Fruit fly (Drosophila melanogaster) whole organism, embryonic: ENCODE results near the gene CG6149.

Experiments used
- Awh ChIP-seq: fragments of 200-800 bp; sonication (Bioruptor generic); IDR thresholded peaks from 2 replicates; pipeline ENCODE4, ENCODE4 v1.3.6; 2022; ENCODE audit warnings: missing biosample characterization, missing genetic modification characterization
- C15 ChIP-seq: fragments of 200-800 bp; sonication (Bioruptor generic); IDR thresholded peaks from 3 replicates; pipeline ENCODE4 v1.3.6; 2022; ENCODE audit warnings: missing biosample characterization, missing genetic modification characterization
- CG10209 ChIP-seq: fragments of 200-800 bp; sonication (Bioruptor generic); optimal IDR thresholded peaks from 3 replicates; lab custom pipeline; 2017; ENCODE audit warnings: missing biosample characterization, mild to moderate bottlenecking, missing genetic modification characterization, missing genetic modification reagents
- CG10462 ChIP-seq: fragments of 200-800 bp; sonication (Bioruptor generic); optimal IDR thresholded peaks from 2 replicates; lab custom pipeline; 2016; ENCODE audit warnings: missing biosample characterization, missing genetic modification characterization
- CG12659 ChIP-seq: fragments of 200-800 bp; sonication (Bioruptor generic); optimal IDR thresholded peaks from 3 replicates; lab custom pipeline; 2017; ENCODE audit warnings: mild to moderate bottlenecking, missing biosample characterization, missing genetic modification reagents, missing genetic modification characterization
- CG13624 ChIP-seq: fragments of 200-800 bp; sonication (Bioruptor generic); optimal IDR thresholded peaks from 2 replicates; lab custom pipeline; 2016; ENCODE audit warnings: missing biosample characterization, missing genetic modification characterization
- CG16863 ChIP-seq: fragments of 200-800 bp; sonication (Bioruptor generic); optimal IDR thresholded peaks from 3 replicates; lab custom pipeline; 2016; ENCODE audit warnings: missing biosample characterization, missing genetic modification characterization
- CG17385 ChIP-seq: fragments of 200-800 bp; sonication (Bioruptor generic); optimal IDR thresholded peaks from 3 replicates; lab custom pipeline; 2018; ENCODE audit warnings: missing biosample characterization, mild to moderate bottlenecking, missing genetic modification characterization
- CG30020 ChIP-seq: fragments of 200-800 bp; optimal IDR thresholded peaks from 2 replicates; lab custom pipeline; 2019; ENCODE audit warnings: missing biosample characterization, mild to moderate bottlenecking, missing genetic modification characterization, moderate library complexity
- CG3726 ChIP-seq: fragments of 200-800 bp; sonication (Bioruptor generic); IDR thresholded peaks from 3 replicates; pipeline ENCODE4, ENCODE4 v1.3.6; 2022; ENCODE audit warnings: missing biosample characterization, missing genetic modification characterization
- CG3995 ChIP-seq: fragments of 200-800 bp; sonication (Bioruptor generic); optimal IDR thresholded peaks from 3 replicates; lab custom pipeline; 2016; ENCODE audit warnings: missing biosample characterization, missing genetic modification characterization
- CG5245 ChIP-seq: fragments of 200-800 bp; sonication (Bioruptor generic); optimal IDR thresholded peaks from 3 replicates; lab custom pipeline; 2016; ENCODE audit warnings: missing biosample characterization, missing genetic modification characterization
- CG6683 ChIP-seq: fragments of 200-800 bp; sonication (Bioruptor generic); optimal IDR thresholded peaks from 2 replicates; lab custom pipeline; 2017; ENCODE audit warnings: missing biosample characterization, mild to moderate bottlenecking, missing genetic modification characterization, missing genetic modification reagents
- CG7745 ChIP-seq: fragments of 200-800 bp; sonication (Bioruptor generic); optimal IDR thresholded peaks from 2 replicates; lab custom pipeline; 2018; ENCODE audit warnings: missing biosample characterization, mild to moderate bottlenecking, missing genetic modification characterization, moderate library complexity
- CG8944 ChIP-seq: fragments of 200-800 bp; sonication (Bioruptor generic); optimal IDR thresholded peaks from 3 replicates; lab custom pipeline; 2016; ENCODE audit warnings: missing biosample characterization, missing genetic modification characterization
- CG9817 ChIP-seq: fragments of 200-800 bp; sonication (Bioruptor generic); optimal IDR thresholded peaks from 2 replicates; lab custom pipeline; 2018; ENCODE audit warnings: missing biosample characterization, mild to moderate bottlenecking, missing genetic modification characterization, moderate library complexity
- CHES-1-like ChIP-seq: fragments of 200-800 bp; sonication (Bioruptor generic); optimal IDR thresholded peaks from 2 replicates; lab custom pipeline; 2016; ENCODE audit warnings: missing biosample characterization, missing genetic modification characterization
- CrebB ChIP-seq: fragments of 200-800 bp; sonication (Bioruptor generic); optimal IDR thresholded peaks from 3 replicates; lab custom pipeline; 2018; ENCODE audit warnings: missing biosample characterization, mild to moderate bottlenecking, missing genetic modification characterization
- Dref ChIP-seq: fragments of 200-800 bp; sonication (Bioruptor generic); IDR thresholded peaks from 2 replicates; pipeline ENCODE4 v1.3.6; 2022; ENCODE audit warnings: missing biosample characterization, missing genetic modification characterization
- Gug ChIP-seq: fragments of 200-800 bp; sonication (Bioruptor generic); IDR thresholded peaks from 4 replicates; pipeline ENCODE4 v1.3.6; 2022; ENCODE audit warnings: missing biosample characterization, missing genetic modification characterization
- HHEX ChIP-seq: fragments of 200-800 bp; sonication (Bioruptor generic); optimal IDR thresholded peaks from 3 replicates; lab custom pipeline; 2017; ENCODE audit warnings: missing biosample characterization, mild to moderate bottlenecking, missing genetic modification characterization, missing genetic modification reagents
- Hr3 ChIP-seq: fragments of 200-800 bp; sonication (Bioruptor generic); optimal IDR thresholded peaks from 3 replicates; lab custom pipeline; 2016; ENCODE audit warnings: missing biosample characterization, missing genetic modification characterization
- Hr51 ChIP-seq, 2 experiments: fragments of 200-800 bp; sonication (Bioruptor generic); optimal IDR thresholded peaks; 2 replicates in 1 of 2; 3 replicates in 1 of 2; lab custom pipeline; 2016 to 2018; ENCODE audit warnings: missing biosample characterization in 2 of 2, missing genetic modification characterization in 2 of 2, mild to moderate bottlenecking in 1 of 2, moderate library complexity in 1 of 2
- Med ChIP-seq: fragments of 200-800 bp; sonication (Bioruptor generic); peaks from one replicate; lab custom pipeline; 2016; ENCODE audit warnings: missing biosample characterization, missing genetic modification characterization, mild to moderate bottlenecking, inconsistent platforms, moderate library complexity
- NC2β ChIP-seq: fragments of 200-800 bp; sonication (Bioruptor generic); optimal IDR thresholded peaks from 2 replicates; lab custom pipeline; 2016; ENCODE audit warnings: missing biosample characterization, missing genetic modification characterization
- Scr ChIP-seq: fragments of 200-800 bp; sonication (Bioruptor generic); IDR thresholded peaks from 2 replicates; pipeline ENCODE4 v1.3.6; 2022; ENCODE audit warnings: missing biosample characterization, missing genetic modification characterization; ENCODE audit not compliant: partially characterized antibody
- Side ChIP-seq: fragments of 200-800 bp; sonication (Bioruptor generic); optimal IDR thresholded peaks from 2 replicates; lab custom pipeline; 2016; ENCODE audit warnings: missing biosample characterization, missing genetic modification characterization
- Xbp1 ChIP-seq: fragments of 200-800 bp; sonication (Bioruptor generic); optimal IDR thresholded peaks from 3 replicates; lab custom pipeline; 2016; ENCODE audit warnings: missing biosample characterization, mild to moderate bottlenecking, missing genetic modification characterization
- ac ChIP-seq: fragments of 200-800 bp; sonication (Bioruptor generic); optimal IDR thresholded peaks from 3 replicates; lab custom pipeline; 2017; ENCODE audit warnings: missing biosample characterization, mild to moderate bottlenecking, missing genetic modification characterization
- bowl ChIP-seq: fragments of 200-800 bp; sonication (Bioruptor generic); IDR thresholded peaks from 2 replicates; pipeline ENCODE4 v1.3.6; 2022; ENCODE audit warnings: missing biosample characterization, missing genetic modification characterization
- br ChIP-seq: fragments of >200 bp; optimal IDR thresholded peaks from 2 replicates; lab custom pipeline; 2017
- crp ChIP-seq, 2 experiments: fragments of 200-800 bp; sonication (Bioruptor generic); optimal IDR thresholded peaks; 2 replicates in 1 of 2; 3 replicates in 1 of 2; lab custom pipeline; 2017; ENCODE audit warnings: missing biosample characterization in 2 of 2, missing genetic modification characterization in 2 of 2, mild to moderate bottlenecking in 1 of 2, moderate library complexity in 1 of 2
- ems ChIP-seq: fragments of 200-800 bp; sonication (Bioruptor generic); optimal IDR thresholded peaks from 3 replicates; lab custom pipeline; 2016; ENCODE audit warnings: missing biosample characterization, missing genetic modification characterization
- en ChIP-seq: fragments of 200-800 bp; sonication (Bioruptor generic); optimal IDR thresholded peaks from 2 replicates; lab custom pipeline; 2016; ENCODE audit warnings: missing biosample characterization, missing genetic modification characterization
- fru ChIP-seq: fragments of >200 bp; optimal IDR thresholded peaks from 2 replicates; lab custom pipeline; 2017
- gsb-n ChIP-seq: fragments of 200-800 bp; sonication (Bioruptor generic); optimal IDR thresholded peaks from 3 replicates; lab custom pipeline; 2018; ENCODE audit warnings: missing biosample characterization, mild to moderate bottlenecking, missing genetic modification characterization
- jumu ChIP-seq: fragments of 200-800 bp; sonication (Bioruptor generic); optimal IDR thresholded peaks from 3 replicates; lab custom pipeline; 2016; ENCODE audit warnings: missing biosample characterization, missing genetic modification characterization
- kni ChIP-seq: fragments of 200-800 bp; sonication (Bioruptor generic); optimal IDR thresholded peaks from 3 replicates; lab custom pipeline; 2017; ENCODE audit warnings: mild to moderate bottlenecking, missing biosample characterization, missing genetic modification reagents, missing genetic modification characterization
- lbe ChIP-seq: fragments of 200-800 bp; sonication (Bioruptor generic); optimal IDR thresholded peaks from 2 replicates; lab custom pipeline; 2016; ENCODE audit warnings: missing biosample characterization, mild to moderate bottlenecking, missing genetic modification characterization
- nom ChIP-seq: fragments of 200-800 bp; sonication (Bioruptor generic); optimal IDR thresholded peaks from 2 replicates; lab custom pipeline; 2017; ENCODE audit warnings: missing biosample characterization, missing genetic modification characterization, mild to moderate bottlenecking, moderate library complexity, missing genetic modification reagents
- psq ChIP-seq: fragments of 200-800 bp; sonication (Bioruptor generic); optimal IDR thresholded peaks from 2 replicates; lab custom pipeline; 2017; ENCODE audit warnings: missing biosample characterization, missing genetic modification characterization
- sens ChIP-seq: fragments of 200-800 bp; sonication (Bioruptor generic); peaks from one replicate; lab custom pipeline; 2016; ENCODE audit warnings: missing biosample characterization, missing genetic modification characterization
- sens-2 ChIP-seq: fragments of 200-800 bp; sonication (Bioruptor generic); IDR thresholded peaks from 2 replicates; pipeline ENCODE4 v1.3.6; 2022; ENCODE audit warnings: missing biosample characterization, missing genetic modification characterization
- slp2 ChIP-seq: fragments of 200-800 bp; sonication (Bioruptor generic); optimal IDR thresholded peaks from 2 replicates; lab custom pipeline; 2016; ENCODE audit warnings: missing biosample characterization, missing genetic modification characterization
- tap ChIP-seq: fragments of 200-800 bp; optimal IDR thresholded peaks from 3 replicates; lab custom pipeline; 2019; ENCODE audit warnings: missing biosample characterization, mild to moderate bottlenecking, missing genetic modification characterization, moderate library complexity
- trh ChIP-seq: fragments of 200-800 bp; sonication (Bioruptor generic); optimal IDR thresholded peaks from 2 replicates; lab custom pipeline; 2016; ENCODE audit warnings: missing biosample characterization, missing genetic modification characterization
- unpg ChIP-seq: fragments of 200-800 bp; sonication (Bioruptor generic); optimal IDR thresholded peaks from 3 replicates; lab custom pipeline; 2018; ENCODE audit warnings: missing biosample characterization, mild to moderate bottlenecking, missing genetic modification characterization, moderate library complexity
- vvl ChIP-seq: fragments of 200-800 bp; sonication (Bioruptor generic); IDR thresholded peaks from 2 replicates; pipeline ENCODE4 v1.3.6; 2022; ENCODE audit warnings: missing biosample characterization, missing genetic modification characterization
- z ChIP-seq: fragments of 200-800 bp; sonication (Bioruptor generic); IDR thresholded peaks from 3 replicates; pipeline ENCODE4 v1.3.6; 2022; ENCODE audit warnings: missing biosample characterization, missing genetic modification characterization
- zf30C ChIP-seq: fragments of 200-800 bp; sonication (Bioruptor generic); optimal IDR thresholded peaks from 3 replicates; lab custom pipeline; 2018; ENCODE audit warnings: missing biosample characterization, mild to moderate bottlenecking, missing genetic modification characterization

CG6149 gene

dm6 chr3L:11431251-11431925 is 3.9 kb downstream of the CG6149 start (continued):
- peak; percentile 36 to 86 for TF ChIP-seq Hr51 (GFP tag; optimal IDR thresholded peaks at IDR 0.05; lab: Kevin White, UChicago)
- TF ChIP-seq gsb-n (tag; lab: Kevin White, UChicago), result peak; percentile 45
- peak in 1 of 2 experiments; percentile 16 for TF ChIP-seq crp (GFP tag; optimal IDR thresholded peaks at IDR 0.05; lab: Kevin White, UChicago)
- TF ChIP-seq CrebB (tag; lab: Kevin White, UChicago), result peak; percentile 6
- peak; percentile 69 for TF ChIP-seq lbe (GFP tag; lab: Kevin White, UChicago)
- TF ChIP-seq trh (GFP tag; lab: Kevin White, UChicago), result peak; percentile 30
- TF ChIP-seq NC2β (GFP tag; lab: Kevin White, UChicago), result peak; percentile 56
- peak; percentile 53 for TF ChIP-seq ems
- TF ChIP-seq vvl (GFP tag; lab: Robert Waterston, UW), result peak; percentile 85
- peak; percentile 75 for TF ChIP-seq CG12659 (GFP tag; lab: Kevin White, UChicago)
- TF ChIP-seq tap, result peak; percentile 26
- peak; percentile 34 for TF ChIP-seq jumu
- peak; percentile 64 for TF ChIP-seq CG17385 (GFP tag; lab: Kevin White, UChicago)
- TF ChIP-seq CG7745, result no peak
- peak; percentile 69 for TF ChIP-seq nom
- TF ChIP-seq C15 (GFP tag; lab: Robert Waterston, UW), result 0 out of 3 replicates have a peak, but pooled peaks have one; percentile 21
- peak; percentile 40 for TF ChIP-seq CG10462 (GFP tag; lab: Kevin White, UChicago)
- peak; percentile 12 for TF ChIP-seq en (GFP tag; lab: Kevin White, UChicago)
- no peak for TF ChIP-seq slp2 (GFP tag; lab: Kevin White, UChicago)
- TF ChIP-seq CG3995, result peak; percentile 27
- TF ChIP-seq fru, result no peak
- TF ChIP-seq z (GFP tag; lab: Robert Waterston, UW), result 0 out of 3 replicates have a peak, but pooled peaks have one; percentile 26
- TF ChIP-seq CG16863, result peak; percentile 67
- TF ChIP-seq CHES-1-like, result peak; percentile 59
- TF ChIP-seq Dref (GFP tag; lab: Robert Waterston, UW), result no peak
- peak; percentile 80 for TF ChIP-seq unpg (GFP tag; lab: Kevin White, UChicago)
- peak; percentile 53; the same call in 3 of the 4 replicates for TF ChIP-seq Gug
- TF ChIP-seq CG3726 (GFP tag; lab: Robert Waterston, UW), result peak; percentile 73; the same call in 2 of the 3 replicates
- TF ChIP-seq kni, result no peak
- TF ChIP-seq Awh, result 0 out of 2 replicates have a peak, but pooled peaks have one; percentile 31
- TF ChIP-seq Hr3 (GFP tag; lab: Kevin White, UChicago), result peak; percentile 68
- TF ChIP-seq CG5245 (GFP tag; lab: Kevin White, UChicago), result peak; percentile 49
- peak; percentile 62 for TF ChIP-seq psq (GFP tag; lab: Kevin White, UChicago)
- TF ChIP-seq CG8944 (GFP tag; lab: Kevin White, UChicago), result peak; percentile 68
- TF ChIP-seq CG6683, result no peak
- TF ChIP-seq Scr (GFP tag; lab: Robert Waterston, UW), result no peak
- no peak for TF ChIP-seq CG30020 (tag; lab: Kevin White, UChicago)
- peak; percentile 8 for TF ChIP-seq CG13624 (GFP tag; lab: Kevin White, UChicago)
- TF ChIP-seq zf30C (GFP tag; lab: Kevin White, UChicago), result no peak
- peak; percentile 1 for TF ChIP-seq ac (GFP tag; lab: Kevin White, UChicago)
- 0 out of 2 replicates have a peak, but pooled peaks have one; percentile 43 for TF ChIP-seq sens-2 (GFP tag; lab: Robert Waterston, UW)
- peak; percentile 92 for TF ChIP-seq Med
- peak; percentile 53; the same call in 1 of the 2 replicates for TF ChIP-seq bowl (GFP tag; lab: Robert Waterston, UW)
- peak; percentile 66 for TF ChIP-seq HHEX (GFP tag; lab: Kevin White, UChicago)
- peak; percentile 86 for TF ChIP-seq Xbp1
- TF ChIP-seq CG10209 (GFP tag; lab: Kevin White, UChicago), result peak; percentile 78
- TF ChIP-seq br (lab: Kevin White, UChicago), result no peak
- TF ChIP-seq CG9817 (tag; lab: Kevin White, UChicago), result peak; percentile 84
- TF ChIP-seq Side (GFP tag; lab: Kevin White, UChicago), result peak; percentile 45
- TF ChIP-seq sens, result peak; percentile 95
